Fruit fly (Drosophila melanogaster) whole organism, embryonic: ENCODE data around the gene dpr18.

Experiments
- ATbp ChIP-seq: fragments of 200-800 bp; sonication (Bioruptor generic); optimal IDR thresholded peaks from 2 replicates; lab custom pipeline; 2017; ENCODE audit warnings: missing biosample characterization, mild to moderate bottlenecking, missing genetic modification characterization, missing genetic modification reagents
- Atf6 ChIP-seq: fragments of 200-800 bp; sonication (Bioruptor generic); IDR thresholded peaks from 2 replicates; pipeline ENCODE4 v1.3.6; 2022; ENCODE audit warnings: missing biosample characterization, missing genetic modification characterization
- BEAF-32 ChIP-seq: fragments of 200-800 bp; sonication (Bioruptor generic); optimal IDR thresholded peaks from 3 replicates; lab custom pipeline; 2017; ENCODE audit warnings: missing biosample characterization, missing genetic modification characterization, mild to moderate bottlenecking, moderate library complexity, missing genetic modification reagents
- CG10565 ChIP-seq: fragments of 200-800 bp; sonication (Bioruptor generic); optimal IDR thresholded peaks from 3 replicates; lab custom pipeline; 2016; ENCODE audit warnings: missing biosample characterization, mild to moderate bottlenecking, missing genetic modification characterization
- CG10979 ChIP-seq: fragments of 200-800 bp; sonication (Bioruptor generic); optimal IDR thresholded peaks from 2 replicates; lab custom pipeline; 2018; ENCODE audit warnings: missing biosample characterization, mild to moderate bottlenecking, missing genetic modification characterization, moderate library complexity
- CG12155 ChIP-seq: fragments of 200-800 bp; sonication (Bioruptor generic); optimal IDR thresholded peaks from 3 replicates; lab custom pipeline; 2016; ENCODE audit warnings: missing biosample characterization, missing genetic modification characterization
- CG12659 ChIP-seq: fragments of 200-800 bp; sonication (Bioruptor generic); optimal IDR thresholded peaks from 3 replicates; lab custom pipeline; 2017; ENCODE audit warnings: mild to moderate bottlenecking, missing biosample characterization, missing genetic modification reagents, missing genetic modification characterization
- CG15696 ChIP-seq: fragments of 200-800 bp; sonication (Bioruptor generic); optimal IDR thresholded peaks from 2 replicates; lab custom pipeline; 2019; ENCODE audit warnings: missing biosample characterization, mild to moderate bottlenecking, missing genetic modification characterization, moderate library complexity
- CG3163 ChIP-seq: fragments of 200-800 bp; sonication (Bioruptor generic); optimal IDR thresholded peaks from 3 replicates; lab custom pipeline; 2016; ENCODE audit warnings: missing biosample characterization, missing genetic modification characterization
- CG4404 ChIP-seq: fragments of 200-800 bp; sonication (Bioruptor generic); IDR thresholded peaks from 2 replicates; pipeline ENCODE4 v1.3.6; 2022; ENCODE audit warnings: missing biosample characterization, missing genetic modification characterization
- CG4424 ChIP-seq: fragments of 200-800 bp; sonication (Bioruptor generic); optimal IDR thresholded peaks from 3 replicates; lab custom pipeline; 2016; ENCODE audit warnings: missing biosample characterization, missing genetic modification characterization
- CG4820 ChIP-seq: fragments of 200-800 bp; sonication (Bioruptor generic); optimal IDR thresholded peaks from 3 replicates; lab custom pipeline; 2016; ENCODE audit warnings: missing biosample characterization, missing genetic modification characterization
- CG6765 ChIP-seq: fragments of 200-800 bp; sonication (Bioruptor generic); optimal IDR thresholded peaks from 3 replicates; lab custom pipeline; 2017; ENCODE audit warnings: missing biosample characterization, mild to moderate bottlenecking, missing genetic modification characterization
- CG7963 ChIP-seq: fragments of 200-800 bp; sonication (Bioruptor generic); IDR thresholded peaks from 3 replicates; pipeline ENCODE4 v1.3.6; 2022; ENCODE audit warnings: missing biosample characterization, missing genetic modification characterization; ENCODE audit not compliant: partially characterized antibody
- CG8281 ChIP-seq: fragments of 200-800 bp; sonication (Bioruptor generic); optimal IDR thresholded peaks from 2 replicates; lab custom pipeline; 2018; ENCODE audit warnings: missing biosample characterization, mild to moderate bottlenecking, missing genetic modification characterization, moderate library complexity
- CG8944 ChIP-seq: fragments of 200-800 bp; sonication (Bioruptor generic); optimal IDR thresholded peaks from 3 replicates; lab custom pipeline; 2016; ENCODE audit warnings: missing biosample characterization, missing genetic modification characterization
- Eip74EF ChIP-seq, 2 experiments: fragments of 200-800 bp in 1 of 2; fragments of >200 bp in 1 of 2; sonication (Bioruptor generic) in 1 of 2; optimal IDR thresholded peaks; 2 replicates each; lab custom pipeline; 2017 to 2019; ENCODE audit warnings: missing biosample characterization in 2 of 2, missing genetic modification characterization in 2 of 2, mild to moderate bottlenecking in 1 of 2, moderate library complexity in 1 of 2
- Kr ChIP-seq: fragments of 200-800 bp; sonication (Bioruptor generic); optimal IDR thresholded peaks from 2 replicates; lab custom pipeline; 2017; ENCODE audit warnings: missing biosample characterization, mild to moderate bottlenecking, missing genetic modification characterization
- Lhr ChIP-seq: fragments of 200-800 bp; sonication (Bioruptor generic); optimal IDR thresholded peaks from 3 replicates; lab custom pipeline; 2017; ENCODE audit warnings: mild to moderate bottlenecking, missing biosample characterization, missing genetic modification reagents, missing genetic modification characterization
- Myb ChIP-seq: fragments of 200-800 bp; sonication (Bioruptor generic); optimal IDR thresholded peaks from 2 replicates; lab custom pipeline; 2016; ENCODE audit warnings: missing biosample characterization, missing genetic modification characterization
- Nf-YC ChIP-seq: fragments of 200-800 bp; optimal IDR thresholded peaks from 3 replicates; lab custom pipeline; 2019; ENCODE audit warnings: missing biosample characterization, mild to moderate bottlenecking, missing genetic modification characterization, moderate library complexity
- PHDP ChIP-seq: fragments of 200-800 bp; sonication (Bioruptor generic); optimal IDR thresholded peaks from 3 replicates; lab custom pipeline; 2018; ENCODE audit warnings: missing biosample characterization, mild to moderate bottlenecking, missing genetic modification characterization, moderate library complexity
- Rfx ChIP-seq: fragments of 200-800 bp; sonication (Bioruptor generic); IDR thresholded peaks from 2 replicates; pipeline ENCODE4 v1.3.6; 2022; ENCODE audit warnings: missing biosample characterization, missing genetic modification characterization
- Ssrp ChIP-seq: fragments of 200-800 bp; sonication (Bioruptor generic); optimal IDR thresholded peaks from 2 replicates; lab custom pipeline; 2018; ENCODE audit warnings: missing biosample characterization, mild to moderate bottlenecking, missing genetic modification characterization, moderate library complexity
- chm ChIP-seq: fragments of 200-800 bp; sonication (Bioruptor generic); IDR thresholded peaks from 2 replicates; pipeline ENCODE4 v1.3.6; 2022; ENCODE audit warnings: missing biosample characterization, missing genetic modification characterization
- ci ChIP-seq: fragments of 200-800 bp; sonication (Bioruptor generic); IDR thresholded peaks from 3 replicates; pipeline ENCODE4 v1.3.6; 2022; ENCODE audit warnings: missing biosample characterization, missing genetic modification characterization
- disco-r ChIP-seq: fragments of 200-800 bp; sonication (Bioruptor generic); optimal IDR thresholded peaks from 2 replicates; lab custom pipeline; 2016; ENCODE audit warnings: missing biosample characterization, missing genetic modification characterization
- dpn ChIP-seq, 2 experiments: fragments of 200-800 bp; sonication (Bioruptor generic); optimal IDR thresholded peaks; 3 replicates each; lab custom pipeline; 2016; ENCODE audit warnings: missing biosample characterization in 2 of 2, missing genetic modification characterization in 2 of 2
- dysf ChIP-seq: fragments of 200-800 bp; sonication (Bioruptor generic); IDR thresholded peaks from 3 replicates; pipeline ENCODE4 v1.3.6; 2022; ENCODE audit warnings: missing biosample characterization, missing genetic modification characterization
- emc ChIP-seq: fragments of 200-800 bp; sonication (Bioruptor generic); optimal IDR thresholded peaks from 2 replicates; lab custom pipeline; 2016; ENCODE audit warnings: missing biosample characterization, missing genetic modification characterization
- fd102C ChIP-seq: fragments of 200-800 bp; sonication (Bioruptor generic); optimal IDR thresholded peaks from 2 replicates; lab custom pipeline; 2018; ENCODE audit warnings: missing biosample characterization, mild to moderate bottlenecking, missing genetic modification characterization, moderate library complexity
- fru ChIP-seq: fragments of >200 bp; optimal IDR thresholded peaks from 2 replicates; lab custom pipeline; 2017
- gce ChIP-seq: fragments of 200-800 bp; sonication (Bioruptor generic); IDR thresholded peaks from 3 replicates; pipeline ENCODE4 v1.3.6; 2022; ENCODE audit warnings: missing biosample characterization, missing genetic modification characterization
- her ChIP-seq: fragments of 200-800 bp; sonication (Bioruptor generic); optimal IDR thresholded peaks from 2 replicates; lab custom pipeline; 2016; ENCODE audit warnings: missing biosample characterization, missing genetic modification characterization
- jigr1 ChIP-seq: fragments of 200-800 bp; sonication (Bioruptor generic); IDR thresholded peaks from 3 replicates; pipeline ENCODE4 v1.3.6; 2022; ENCODE audit warnings: missing biosample characterization, missing genetic modification characterization
- jumu ChIP-seq: fragments of 200-800 bp; sonication (Bioruptor generic); optimal IDR thresholded peaks from 3 replicates; lab custom pipeline; 2016; ENCODE audit warnings: missing biosample characterization, missing genetic modification characterization
- knrl ChIP-seq: fragments of 200-800 bp; sonication (Bioruptor generic); IDR thresholded peaks from 3 replicates; pipeline ENCODE4 v1.3.6; 2022; ENCODE audit warnings: missing biosample characterization, missing genetic modification characterization; ENCODE audit not compliant: partially characterized antibody
- lab ChIP-seq: fragments of 200-800 bp; sonication (Bioruptor generic); optimal IDR thresholded peaks from 3 replicates; lab custom pipeline; 2017; ENCODE audit warnings: missing biosample characterization, missing genetic modification characterization, mild to moderate bottlenecking, moderate library complexity, missing genetic modification reagents
- luna ChIP-seq: fragments of 200-800 bp; sonication (Bioruptor generic); optimal IDR thresholded peaks from 2 replicates; lab custom pipeline; 2016; ENCODE audit warnings: missing biosample characterization, missing genetic modification characterization
- prd ChIP-seq, 3 experiments: fragments of >200 bp in 2 of 3; fragments of 200-800 bp in 1 of 3; sonication (Bioruptor generic) in 1 of 3; optimal IDR thresholded peaks in 2 of 3; IDR thresholded peaks in 1 of 3; 2 replicates in 2 of 3; 3 replicates in 1 of 3; pipeline versions ENCODE4 v1.3.6 to Lab custom; 2017 to 2022; ENCODE audit warnings: missing biosample characterization in 1 of 3, missing genetic modification characterization in 1 of 3
- psq ChIP-seq: fragments of 200-800 bp; sonication (Bioruptor generic); optimal IDR thresholded peaks from 2 replicates; lab custom pipeline; 2017; ENCODE audit warnings: missing biosample characterization, missing genetic modification characterization
- ro ChIP-seq: fragments of 200-800 bp; sonication (Bioruptor generic); IDR thresholded peaks from 2 replicates; pipeline ENCODE4 v1.3.6; 2022; ENCODE audit warnings: missing biosample characterization, missing genetic modification characterization
- run ChIP-seq: fragments of 200-800 bp; sonication (Bioruptor generic); optimal IDR thresholded peaks from 3 replicates; lab custom pipeline; 2018; ENCODE audit warnings: missing biosample characterization, mild to moderate bottlenecking, missing genetic modification characterization
- sens ChIP-seq: fragments of 200-800 bp; sonication (Bioruptor generic); peaks from one replicate; lab custom pipeline; 2016; ENCODE audit warnings: missing biosample characterization, missing genetic modification characterization
- slbo ChIP-seq: fragments of 200-800 bp; sonication (Bioruptor generic); IDR thresholded peaks from 2 replicates; pipeline ENCODE4 v1.3.6; 2022; ENCODE audit warnings: missing biosample characterization, missing genetic modification characterization
- sna ChIP-seq: fragments of 200-800 bp; sonication (Bioruptor generic); IDR thresholded peaks from 2 replicates; pipeline ENCODE4 v1.3.6; 2022; ENCODE audit warnings: missing biosample characterization, missing genetic modification characterization; ENCODE audit not compliant: partially characterized antibody
- sqz ChIP-seq: fragments of 200-800 bp; sonication (Bioruptor generic); optimal IDR thresholded peaks from 3 replicates; lab custom pipeline; 2018; ENCODE audit warnings: missing biosample characterization, mild to moderate bottlenecking, missing genetic modification characterization
- tgo ChIP-seq: fragments of 200-800 bp; sonication (Bioruptor generic); IDR thresholded peaks from 3 replicates; pipeline ENCODE4 v1.3.6; 2022; ENCODE audit warnings: missing biosample characterization, missing genetic modification characterization
- trh ChIP-seq: fragments of 200-800 bp; sonication (Bioruptor generic); optimal IDR thresholded peaks from 2 replicates; lab custom pipeline; 2016; ENCODE audit warnings: missing biosample characterization, missing genetic modification characterization
- wor ChIP-seq: fragments of 200-800 bp; sonication (Bioruptor generic); IDR thresholded peaks from 2 replicates; pipeline ENCODE4 v1.3.6; 2022; ENCODE audit warnings: missing biosample characterization, missing genetic modification characterization

The dpr18 gene

dm6 chrX:16091431-16091990 lies 28.0 kb downstream of the dpr18 start, which contains the start of gene Tob (continued):
- TF ChIP-seq run = no peak
- no peak for TF ChIP-seq Kr (GFP tag; lab: Kevin White, UChicago)
- no peak for TF ChIP-seq jigr1 (GFP tag; lab: Robert Waterston, UW)
- TF ChIP-seq trh = no peak
- no peak for TF ChIP-seq prd (optimal IDR thresholded peaks at IDR 0.05; lab: Kevin White, UChicago)
- no peak for TF ChIP-seq prd (GFP tag; IDR thresholded peaks at IDR 0.05; lab: Robert Waterston, UW)
- no peak for TF ChIP-seq CG8281 (tag; lab: Kevin White, UChicago)
- TF ChIP-seq sna = no peak
- TF ChIP-seq Nf-YC = peak; percentile 31
- TF ChIP-seq Rfx (GFP tag; lab: Robert Waterston, UW) = no peak
- peak; percentile 58 for TF ChIP-seq CG6765
- no peak for TF ChIP-seq psq (GFP tag; lab: Kevin White, UChicago)
- peak; percentile 10 for TF ChIP-seq BEAF-32 (GFP tag; lab: Kevin White, UChicago)
- TF ChIP-seq dpn (GFP tag; optimal IDR thresholded peaks at IDR 0.05; lab: Kevin White, UChicago) = no peak
- no peak for TF ChIP-seq CG4404 (GFP tag; lab: Robert Waterston, UW)
- TF ChIP-seq sens (GFP tag; lab: Kevin White, UChicago) = peak; percentile 79
- no peak for TF ChIP-seq tgo (GFP tag; lab: Robert Waterston, UW)
- no peak for TF ChIP-seq luna
- TF ChIP-seq lab (GFP tag; lab: Kevin White, UChicago) = peak; percentile 55
- TF ChIP-seq ci (GFP tag; lab: Robert Waterston, UW) = peak; percentile 78; the same call in 2 of the 3 replicates
- TF ChIP-seq CG10565 (GFP tag; lab: Kevin White, UChicago) = no peak
- no peak for TF ChIP-seq CG15696
- peak; percentile 29 for TF ChIP-seq sqz
- TF ChIP-seq CG3163 = peak; percentile 16
- no peak for TF ChIP-seq Atf6 (GFP tag; lab: Robert Waterston, UW)
- no peak for TF ChIP-seq Eip74EF (GFP tag; optimal IDR thresholded peaks at IDR 0.05; lab: Kevin White, UChicago)
- TF ChIP-seq CG10979 (tag; lab: Kevin White, UChicago) = peak; percentile 4
- TF ChIP-seq fd102C (GFP tag; lab: Kevin White, UChicago) = no peak
- peak; percentile 22 for TF ChIP-seq her
- TF ChIP-seq PHDP = no peak
- TF ChIP-seq knrl (GFP tag; lab: Robert Waterston, UW) = 0 out of 3 replicates have a peak, but pooled peaks have one; percentile 34
- TF ChIP-seq disco-r (GFP tag; lab: Kevin White, UChicago) = peak; percentile 26
- peak; percentile 57; the same call in 1 of the 2 replicates for TF ChIP-seq chm (GFP tag; lab: Robert Waterston, UW)
- no peak for TF ChIP-seq ro (GFP tag; lab: Robert Waterston, UW)
- no peak; the same call in 2 of the 3 replicates for TF ChIP-seq gce (GFP tag; lab: Robert Waterston, UW)
- TF ChIP-seq CG4424 (GFP tag; lab: Kevin White, UChicago) = no peak
- TF ChIP-seq CG4820 (GFP tag; lab: Kevin White, UChicago) = no peak
- no peak for TF ChIP-seq emc
- TF ChIP-seq Myb (GFP tag; lab: Kevin White, UChicago) = no peak
- TF ChIP-seq CG8944 (GFP tag; lab: Kevin White, UChicago) = no peak
- TF ChIP-seq fru (lab: Kevin White, UChicago) = no peak
- TF ChIP-seq CG12659 (GFP tag; lab: Kevin White, UChicago) = peak; percentile 25
- no peak for TF ChIP-seq slbo (GFP tag; lab: Robert Waterston, UW)
- TF ChIP-seq wor = no peak
- no peak for TF ChIP-seq CG7963
- no peak for TF ChIP-seq CG12155 (GFP tag; lab: Kevin White, UChicago)
- peak; percentile 14 for TF ChIP-seq Ssrp (tag; lab: Kevin White, UChicago)
- TF ChIP-seq Lhr (GFP tag; lab: Kevin White, UChicago) = no peak
- TF ChIP-seq dysf = no peak
- TF ChIP-seq ATbp = no peak
- no peak for TF ChIP-seq jumu (GFP tag; lab: Kevin White, UChicago)
